Worm (Caenorhabditis elegans) whole organism, mixed stage, embryonic: ENCODE results near the gene hbl-1.

Experiments used
- blmp-1 ChIP-seq: fragments of 150-350 bp; optimal IDR thresholded peaks from 2 replicates; lab custom pipeline; 2014; ENCODE audit warnings: missing biosample characterization, missing genetic modification characterization
- drap-1 ChIP-seq: fragments of 200-800 bp; sonication (Bioruptor generic); optimal IDR thresholded peaks from 3 replicates; lab custom pipeline; 2018; ENCODE audit warnings: mild to moderate bottlenecking, missing genetic modification characterization, missing compliant biosample characterization
- elt-3 ChIP-seq: fragments of 150-350 bp; optimal IDR thresholded peaks from 2 replicates; lab custom pipeline; 2014; ENCODE audit warnings: missing biosample characterization, missing genetic modification characterization
- mab-5 ChIP-seq: fragments of 150-350 bp; optimal IDR thresholded peaks from 2 replicates; lab custom pipeline; 2014; ENCODE audit warnings: missing biosample characterization, missing genetic modification characterization
- nhr-237 ChIP-seq: fragments of 150-350 bp; optimal IDR thresholded peaks from 2 replicates; lab custom pipeline; 2014; ENCODE audit warnings: missing biosample characterization, missing genetic modification characterization
- nhr-76 ChIP-seq: sonication (generic microtip); optimal IDR thresholded peaks from 2 replicates; lab custom pipeline; 2017; ENCODE audit warnings: missing biosample characterization, missing genetic modification characterization

DNA sequence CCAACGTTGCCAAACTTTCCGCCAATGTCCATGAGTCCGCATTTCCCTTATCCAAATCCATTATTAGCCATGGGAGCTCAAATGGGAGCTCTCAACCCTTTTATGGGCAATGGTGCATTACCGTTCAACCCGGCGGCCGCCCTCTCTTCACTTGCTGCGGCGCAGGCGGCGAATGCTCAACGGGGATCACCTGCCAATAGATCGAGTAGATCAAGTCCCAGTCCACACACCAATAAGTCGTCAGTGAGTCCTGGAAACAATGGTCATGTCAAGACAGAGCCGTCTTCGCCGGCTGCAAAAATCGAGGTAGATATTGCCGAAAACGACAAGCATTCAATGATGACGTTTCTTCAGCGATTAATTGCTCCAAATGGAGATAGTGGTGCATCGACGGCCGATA, 50.2 kb downstream of the hbl-1 start:
- no peak for TF ChIP-seq drap-1 (GFP tag; lab: Kevin White, UChicago)
- no peak for TF ChIP-seq nhr-76 (tag; lab: Kevin White, UChicago)
- no peak for TF ChIP-seq elt-3 (tag; lab: Kevin White, UChicago)
- no peak for TF ChIP-seq mab-5
- TF ChIP-seq nhr-237 (tag; lab: Kevin White, UChicago), result no peak
- no peak for TF ChIP-seq blmp-1
